Worm (Caenorhabditis elegans) whole organism, early embryonic: ENCODE data around the gene R12B2.13.

ENCODE experiments used
- B0310.2 ChIP-seq: sonication (generic microtip); optimal IDR thresholded peaks from 2 replicates; lab custom pipeline; 2016; ENCODE audit warnings: mild to moderate bottlenecking, missing genetic modification characterization, missing compliant biosample characterization
- F13C5.2 ChIP-seq: sonication (generic microtip); optimal IDR thresholded peaks from 2 replicates; lab custom pipeline; 2017; ENCODE audit warnings: mild to moderate bottlenecking, missing genetic modification characterization, inconsistent platforms, missing compliant biosample characterization
- aly-1 ChIP-seq: sonication (generic microtip); optimal IDR thresholded peaks from 2 replicates; lab custom pipeline; 2016; ENCODE audit warnings: missing genetic modification characterization, missing compliant biosample characterization
- ama-1 ChIP-seq: fragments of 150-350 bp; optimal IDR thresholded peaks from 2 replicates; lab custom pipeline; 2014
- ceh-13 ChIP-seq: fragments of 200-800 bp; sonication (Bioruptor generic); optimal IDR thresholded peaks from 2 replicates; lab custom pipeline; 2018; ENCODE audit warnings: mild to moderate bottlenecking, missing genetic modification characterization, missing compliant biosample characterization
- ceh-36 ChIP-seq: sonication (generic microtip); optimal IDR thresholded peaks from 2 replicates; lab custom pipeline; 2016; ENCODE audit warnings: missing genetic modification characterization, inconsistent platforms, missing compliant biosample characterization
- ets-7 ChIP-seq: sonication (generic microtip); optimal IDR thresholded peaks from 2 replicates; lab custom pipeline; 2016; ENCODE audit warnings: missing genotype, missing genetic modification characterization, missing compliant biosample characterization
- flt-1 ChIP-seq: fragments of 200-800 bp; sonication (Bioruptor generic); IDR thresholded peaks from 2 replicates; pipeline ENCODE4 v1.3.6; 2022; ENCODE audit warnings: missing genetic modification characterization, missing compliant biosample characterization
- hmbx-1 ChIP-seq: sonication (generic microtip); optimal IDR thresholded peaks from 2 replicates; lab custom pipeline; 2016; ENCODE audit warnings: mild to moderate bottlenecking, missing genetic modification characterization, missing compliant biosample characterization
- hmg-4 ChIP-seq: fragments of 200-800 bp; sonication (Bioruptor generic); optimal IDR thresholded peaks from 2 replicates; lab custom pipeline; 2018; ENCODE audit warnings: mild to moderate bottlenecking, missing genetic modification characterization, missing compliant biosample characterization
- hnd-1 ChIP-seq: sonication (generic microtip); optimal IDR thresholded peaks from 2 replicates; lab custom pipeline; 2016; ENCODE audit warnings: missing genetic modification characterization, missing compliant biosample characterization
- pes-1 ChIP-seq: fragments of 200-800 bp; sonication (Bioruptor generic); IDR thresholded peaks from 2 replicates; pipeline ENCODE4 v1.3.6; 2022; ENCODE audit warnings: missing genetic modification reagents, missing genetic modification characterization, missing compliant biosample characterization
- scrt-1 ChIP-seq: fragments of 200-800 bp; sonication (Bioruptor generic); IDR thresholded peaks from 2 replicates; pipeline ENCODE4 v1.3.6; 2022; ENCODE audit warnings: missing genetic modification characterization, missing compliant biosample characterization
- sea-1 ChIP-seq: fragments of 200-800 bp; sonication (Bioruptor generic); conservative IDR thresholded peaks from 2 replicates; pipeline ENCODE4 v1.3.6; 2022; ENCODE audit warnings: missing genetic modification characterization, missing compliant biosample characterization
- tbx-11 ChIP-seq: fragments of 200-800 bp; sonication (Bioruptor generic); IDR thresholded peaks from 2 replicates; pipeline ENCODE4 v1.3.6; 2022; ENCODE audit warnings: missing genetic modification characterization, missing compliant biosample characterization
- tbx-37 ChIP-seq: fragments of 200-800 bp; sonication (Bioruptor generic); conservative IDR thresholded peaks from 2 replicates; pipeline ENCODE4 v1.3.6; 2022; ENCODE audit warnings: missing genetic modification reagents, missing genetic modification characterization, missing compliant biosample characterization
- tra-4 ChIP-seq: sonication (generic microtip); optimal IDR thresholded peaks from 2 replicates; lab custom pipeline; 2017; ENCODE audit warnings: missing genetic modification characterization, missing compliant biosample characterization

The R12B2.13 gene

DNA sequence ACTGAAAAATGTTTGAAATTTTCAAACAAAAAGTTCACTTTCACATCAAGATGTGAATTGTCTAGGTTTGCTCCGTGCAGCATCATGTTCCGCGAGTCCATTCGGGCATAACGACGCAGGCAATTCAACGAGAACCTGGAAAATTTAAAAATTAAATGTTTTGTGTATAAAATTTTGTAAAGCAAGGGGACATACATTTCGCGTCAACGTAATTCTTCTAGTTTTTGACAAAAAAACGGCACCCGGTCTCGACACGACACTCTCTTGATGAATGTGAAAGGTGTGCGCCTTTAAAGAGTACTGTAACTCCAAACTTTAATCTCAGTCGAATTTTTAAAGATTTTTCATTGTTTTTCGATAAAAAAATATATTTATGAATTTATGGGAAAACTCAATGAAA is 777 bp upstream of the R12B2.13 start, which contains the start of gene R12B2.6:
R12B2.6 (minus strand) TSS at position 101 of the 400 bp plus-strand sequence.
- TF ChIP-seq ceh-13 (GFP tag; lab: Kevin White, UChicago) (no peak), hnd-1 (tag; lab: Kevin White, UChicago) (no peak), hmbx-1 (tag; lab: Kevin White, UChicago) (no peak), pes-1 (GFP tag; lab: Robert Waterston, UW) (no peak), ceh-36 (tag; lab: Kevin White, UChicago) (no peak), hmg-4 (GFP tag; lab: Kevin White, UChicago) (no peak), tbx-37 (GFP tag; lab: Robert Waterston, UW) (no peak), F13C5.2 (tag; lab: Kevin White, UChicago) (no peak), ets-7 (tag; lab: Kevin White, UChicago) (no peak), tra-4 (no peak), aly-1 (no peak), B0310.2 (tag; lab: Kevin White, UChicago) (no peak), tbx-11 (GFP tag; lab: Robert Waterston, UW) (no peak), ama-1 (lab: Kevin White, UChicago) (no peak), scrt-1 (GFP tag; lab: Robert Waterston, UW) (no peak), sea-1 (GFP tag; lab: Robert Waterston, UW) (no peak)

- TF ChIP-seq tbx-37 (GFP tag; lab: Robert Waterston, UW) (no peak), ets-7 (tag; lab: Kevin White, UChicago) (no peak), sea-1 (GFP tag; lab: Robert Waterston, UW) (no peak), ceh-36 (tag; lab: Kevin White, UChicago) (no peak), hmbx-1 (tag; lab: Kevin White, UChicago) (no peak), hmg-4 (GFP tag; lab: Kevin White, UChicago) (no peak), pes-1 (GFP tag; lab: Robert Waterston, UW) (no peak), F13C5.2 (tag; lab: Kevin White, UChicago) (no peak), flt-1 (no peak), ama-1 (lab: Kevin White, UChicago) (no peak), ceh-13 (GFP tag; lab: Kevin White, UChicago) (no peak), aly-1 (no peak), hnd-1 (tag; lab: Kevin White, UChicago) (no peak), tbx-11 (GFP tag; lab: Robert Waterston, UW) (no peak), scrt-1 (GFP tag; lab: Robert Waterston, UW) (no peak), tra-4 (no peak), B0310.2 (tag; lab: Kevin White, UChicago) (no peak)
Measured at ce11 chrIII:5832442-5832841, 834 bp downstream of the R12B2.13 start.

DNA sequence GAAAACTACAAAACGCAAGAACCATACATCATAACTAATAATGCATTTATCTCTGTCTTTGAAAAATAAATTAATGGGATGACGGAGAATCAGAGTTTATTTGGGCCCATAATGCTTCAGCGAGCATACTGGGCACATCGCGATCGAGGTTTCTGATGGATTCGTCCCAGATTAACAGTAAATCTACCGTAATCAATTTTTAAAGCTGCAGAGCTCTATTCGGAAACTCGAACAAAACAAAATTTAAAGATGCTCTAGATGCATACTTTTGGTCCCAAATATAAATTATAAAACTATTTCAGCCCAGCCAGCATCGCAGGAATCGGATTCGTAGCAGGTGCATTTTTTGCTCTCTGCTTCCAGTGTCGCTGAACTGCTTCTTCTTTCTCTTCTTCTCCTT is 5.2 kb downstream of the R12B2.13 start:
- TF ChIP-seq ama-1 (lab: Kevin White, UChicago) (no peak), ceh-13 (GFP tag; lab: Kevin White, UChicago) (no peak), B0310.2 (tag; lab: Kevin White, UChicago) (no peak), hnd-1 (tag; lab: Kevin White, UChicago) (no peak), sea-1 (GFP tag; lab: Robert Waterston, UW) (no peak), ceh-36 (tag; lab: Kevin White, UChicago) (no peak), tra-4 (no peak)

- TF ChIP-seq ets-7 (tag; lab: Kevin White, UChicago) (no peak), hnd-1 (tag; lab: Kevin White, UChicago) (no peak), flt-1 (no peak), ceh-36 (tag; lab: Kevin White, UChicago) (no peak), aly-1 (no peak), ceh-13 (GFP tag; lab: Kevin White, UChicago) (no peak), pes-1 (GFP tag; lab: Robert Waterston, UW) (no peak), sea-1 (GFP tag; lab: Robert Waterston, UW) (no peak), tbx-37 (GFP tag; lab: Robert Waterston, UW) (no peak), tbx-11 (GFP tag; lab: Robert Waterston, UW) (no peak), F13C5.2 (tag; lab: Kevin White, UChicago) (no peak)
Measured at ce11 chrIII:5826895-5827437, 6.3 kb downstream of the R12B2.13 start.

DNA sequence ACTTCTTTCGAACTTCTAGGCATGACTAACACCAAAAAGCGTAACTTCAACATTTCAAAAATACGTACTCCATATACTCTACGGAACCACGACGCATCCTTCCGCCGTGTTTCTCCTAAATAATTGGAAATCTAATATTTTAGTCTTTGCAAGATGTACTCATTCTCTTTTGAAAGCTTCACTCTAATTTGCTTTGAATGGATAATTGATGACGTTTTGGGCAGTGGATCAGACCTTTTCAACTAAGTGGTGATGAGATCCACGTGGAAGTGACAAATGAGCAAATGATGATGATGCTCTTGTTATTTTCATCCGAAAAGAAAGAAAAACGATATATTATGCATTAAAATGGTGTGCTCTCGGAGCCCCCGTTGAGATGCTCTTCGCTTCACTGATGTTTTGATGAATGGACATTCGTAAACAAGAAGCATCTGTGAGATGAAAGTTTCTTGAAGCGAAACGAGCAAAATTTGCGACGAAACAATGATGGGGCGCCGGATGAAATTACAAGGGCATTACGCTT is 8.8 kb downstream of the R12B2.13 start:
- TF ChIP-seq ama-1 (lab: Kevin White, UChicago) = no peak
- TF ChIP-seq scrt-1 (GFP tag; lab: Robert Waterston, UW) = no peak
- no peak for TF ChIP-seq B0310.2 (tag; lab: Kevin White, UChicago)
- no peak for TF ChIP-seq ceh-13 (GFP tag; lab: Kevin White, UChicago)
- no peak for TF ChIP-seq F13C5.2 (tag; lab: Kevin White, UChicago)
- TF ChIP-seq tbx-11 (GFP tag; lab: Robert Waterston, UW) = no peak
- TF ChIP-seq ets-7 (tag; lab: Kevin White, UChicago) = no peak
- no peak for TF ChIP-seq hmbx-1 (tag; lab: Kevin White, UChicago)
- no peak for TF ChIP-seq hmg-4 (GFP tag; lab: Kevin White, UChicago)

DNA sequence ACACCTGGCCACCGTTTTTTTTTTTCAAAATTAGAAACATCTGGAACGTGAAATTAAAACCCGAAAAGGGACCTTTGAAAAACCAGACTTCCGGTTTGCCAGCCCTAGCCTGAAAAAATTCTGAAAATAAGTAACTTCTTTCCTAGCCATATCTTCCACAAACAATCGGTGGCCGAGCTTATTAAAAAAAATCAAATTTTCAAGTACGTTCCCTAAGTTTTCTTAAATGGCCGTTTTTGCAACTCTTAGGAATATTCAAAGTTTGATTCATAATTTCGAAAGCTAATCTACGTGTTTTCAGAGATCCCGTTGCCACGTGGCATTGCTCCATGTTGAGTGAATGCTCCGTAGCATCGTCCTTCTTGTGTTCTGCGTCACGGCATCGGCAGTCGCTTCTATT is 9.7 kb downstream of the R12B2.13 start, which contains the start of gene R12B2.8:
R12B2.8 (plus strand) TSS at position 301 of the 400 bp plus-strand sequence.
- TF ChIP-seq ceh-13 (GFP tag; lab: Kevin White, UChicago) = no peak
- TF ChIP-seq hnd-1 (tag; lab: Kevin White, UChicago) = no peak
- TF ChIP-seq tbx-37 (GFP tag; lab: Robert Waterston, UW) = no peak
- TF ChIP-seq ama-1 (lab: Kevin White, UChicago) = no peak
- TF ChIP-seq tra-4 = no peak
- TF ChIP-seq scrt-1 (GFP tag; lab: Robert Waterston, UW) = no peak

- TF ChIP-seq tra-4 (no peak), ama-1 (lab: Kevin White, UChicago) (no peak), F13C5.2 (tag; lab: Kevin White, UChicago) (no peak), hmg-4 (GFP tag; lab: Kevin White, UChicago) (no peak), sea-1 (GFP tag; lab: Robert Waterston, UW) (no peak), hnd-1 (tag; lab: Kevin White, UChicago) (no peak), pes-1 (GFP tag; lab: Robert Waterston, UW) (no peak), ceh-13 (GFP tag; lab: Kevin White, UChicago) (no peak), B0310.2 (tag; lab: Kevin White, UChicago) (no peak), tbx-37 (GFP tag; lab: Robert Waterston, UW) (no peak), aly-1 (no peak), ets-7 (tag; lab: Kevin White, UChicago) (no peak), scrt-1 (GFP tag; lab: Robert Waterston, UW) (no peak)
Measured at ce11 chrIII:5822816-5823215, 10.5 kb downstream of the R12B2.13 start.
